Worm (Caenorhabditis elegans) whole organism, late embryonic: ENCODE measurements around the gene ppm-1.H.

Experiments used
- F13H6.1 ChIP-seq: sonication (generic microtip); optimal IDR thresholded peaks from 2 replicates; lab custom pipeline; 2016; ENCODE audit warnings: missing genetic modification characterization, missing compliant biosample characterization
- T23F11.4 ChIP-seq: fragments of 200-800 bp; sonication (Bioruptor generic); optimal IDR thresholded peaks from 2 replicates; lab custom pipeline; 2018; ENCODE audit warnings: mild to moderate bottlenecking, missing genetic modification characterization, missing compliant biosample characterization
- ahr-1 ChIP-seq: sonication (generic microtip); optimal IDR thresholded peaks from 2 replicates; lab custom pipeline; 2016; ENCODE audit warnings: missing genetic modification characterization, missing compliant biosample characterization
- ama-1 ChIP-seq: fragments of 150-350 bp; optimal IDR thresholded peaks from 2 replicates; lab custom pipeline; 2014
- ceh-14 ChIP-seq: sonication (generic microtip); optimal IDR thresholded peaks from 2 replicates; lab custom pipeline; 2016; ENCODE audit warnings: missing genotype, missing genetic modification characterization, missing compliant biosample characterization
- ceh-18 ChIP-seq: sonication (generic microtip); optimal IDR thresholded peaks from 2 replicates; lab custom pipeline; 2016; ENCODE audit warnings: missing genetic modification characterization, missing compliant biosample characterization
- ceh-19 ChIP-seq: fragments of 200-800 bp; sonication (Bioruptor generic); optimal IDR thresholded peaks from 2 replicates; lab custom pipeline; 2018; ENCODE audit warnings: mild to moderate bottlenecking, missing genetic modification characterization, missing compliant biosample characterization
- ceh-24 ChIP-seq: sonication (generic microtip); optimal IDR thresholded peaks from 2 replicates; lab custom pipeline; 2016; ENCODE audit warnings: mild to moderate bottlenecking, missing genetic modification characterization, missing compliant biosample characterization
- ceh-31 ChIP-seq: sonication (generic microtip); optimal IDR thresholded peaks from 2 replicates; lab custom pipeline; 2016; ENCODE audit warnings: missing genetic modification characterization, missing compliant biosample characterization
- ceh-34 ChIP-seq: sonication (generic microtip); optimal IDR thresholded peaks from 2 replicates; lab custom pipeline; 2016; ENCODE audit warnings: mild to moderate bottlenecking, missing genetic modification characterization, missing compliant biosample characterization
- ceh-48 ChIP-seq: sonication (generic microtip); optimal IDR thresholded peaks from 2 replicates; lab custom pipeline; 2016; ENCODE audit warnings: missing genetic modification characterization, inconsistent platforms, missing compliant biosample characterization
- ceh-9 ChIP-seq: sonication (generic microtip); optimal IDR thresholded peaks from 2 replicates; lab custom pipeline; 2016; ENCODE audit warnings: mild to moderate bottlenecking, missing genetic modification characterization, inconsistent platforms, missing compliant biosample characterization
- dmd-4 ChIP-seq: sonication (generic microtip); optimal IDR thresholded peaks from 2 replicates; lab custom pipeline; 2016; ENCODE audit warnings: borderline replicate concordance, missing genetic modification characterization, missing compliant biosample characterization
- dve-1 ChIP-seq: sonication (generic microtip); optimal IDR thresholded peaks from 2 replicates; lab custom pipeline; 2017; ENCODE audit warnings: antibody characterized with exemption, mild to moderate bottlenecking, missing genetic modification characterization, missing compliant biosample characterization
- ets-4 ChIP-seq: sonication (generic microtip); optimal IDR thresholded peaks from 2 replicates; lab custom pipeline; 2016; ENCODE audit warnings: missing genetic modification characterization, missing compliant biosample characterization
- fax-1 ChIP-seq: sonication (generic microtip); optimal IDR thresholded peaks from 2 replicates; lab custom pipeline; 2016; ENCODE audit warnings: missing genotype, missing genetic modification characterization, missing compliant biosample characterization
- fkh-10 ChIP-seq: fragments of 150-350 bp; optimal IDR thresholded peaks from 2 replicates; lab custom pipeline; 2014; ENCODE audit warnings: missing biosample characterization, missing genetic modification reagents, missing genetic modification characterization
- gmeb-2 ChIP-seq: sonication (generic microtip); optimal IDR thresholded peaks from 2 replicates; lab custom pipeline; 2016; ENCODE audit warnings: missing genetic modification characterization, inconsistent platforms, missing compliant biosample characterization
- hlh-13 ChIP-seq: fragments of 200-800 bp; sonication (Bioruptor generic); optimal IDR thresholded peaks from 2 replicates; lab custom pipeline; 2018; ENCODE audit warnings: mild to moderate bottlenecking, missing genetic modification characterization, missing compliant biosample characterization
- hlh-6 ChIP-seq: sonication (generic microtip); optimal IDR thresholded peaks from 2 replicates; lab custom pipeline; 2016; ENCODE audit warnings: missing genotype, missing genetic modification characterization, missing compliant biosample characterization
- lin-11 ChIP-seq: fragments of 200-800 bp; sonication (Bioruptor generic); optimal IDR thresholded peaks from 2 replicates; lab custom pipeline; 2018; ENCODE audit warnings: mild to moderate bottlenecking, missing genetic modification characterization, missing compliant biosample characterization
- madf-2 ChIP-seq: sonication (generic microtip); optimal IDR thresholded peaks from 2 replicates; lab custom pipeline; 2017; ENCODE audit warnings: missing genetic modification characterization, missing compliant biosample characterization
- nfya-1 ChIP-seq: sonication (generic microtip); optimal IDR thresholded peaks from 2 replicates; lab custom pipeline; 2017; ENCODE audit warnings: missing genetic modification characterization, mild to moderate bottlenecking, missing compliant biosample characterization, antibody characterized with exemption, moderate library complexity
- nhr-11 ChIP-seq: fragments of 150-350 bp; optimal IDR thresholded peaks from 2 replicates; lab custom pipeline; 2014; ENCODE audit warnings: missing biosample characterization, missing genetic modification characterization
- npax-4 ChIP-seq: sonication (generic microtip); optimal IDR thresholded peaks from 2 replicates; lab custom pipeline; 2016; ENCODE audit warnings: missing genetic modification characterization, missing compliant biosample characterization
- pat-9 ChIP-seq: fragments of 200-800 bp; sonication (Bioruptor generic); optimal IDR thresholded peaks from 2 replicates; lab custom pipeline; 2018; ENCODE audit warnings: mild to moderate bottlenecking, missing genetic modification characterization, moderate library complexity, missing compliant biosample characterization
- pha-2 ChIP-seq: sonication (generic microtip); optimal IDR thresholded peaks from 2 replicates; lab custom pipeline; 2017; ENCODE audit warnings: mild to moderate bottlenecking, missing genetic modification characterization, missing compliant biosample characterization
- ref-2 ChIP-seq: sonication (generic microtip); optimal IDR thresholded peaks from 2 replicates; lab custom pipeline; 2016; ENCODE audit warnings: missing genetic modification characterization, missing compliant biosample characterization
- sox-2 ChIP-seq: fragments of 200-800 bp; sonication (Bioruptor generic); IDR thresholded peaks from 2 replicates; pipeline ENCODE4 v1.3.6; 2022; ENCODE audit warnings: missing genetic modification reagents, missing genetic modification characterization, missing compliant biosample characterization
- sox-4 ChIP-seq: sonication (generic microtip); optimal IDR thresholded peaks from 2 replicates; lab custom pipeline; 2017; ENCODE audit warnings: mild to moderate bottlenecking, missing genetic modification characterization, inconsistent platforms, missing compliant biosample characterization
- tbx-2 ChIP-seq: sonication (generic microtip); optimal IDR thresholded peaks from 2 replicates; lab custom pipeline; 2016; ENCODE audit warnings: missing genetic modification characterization, missing compliant biosample characterization
- tbx-7 ChIP-seq: sonication (generic microtip); optimal IDR thresholded peaks from 2 replicates; lab custom pipeline; 2016; ENCODE audit warnings: missing genotype, missing genetic modification characterization, missing compliant biosample characterization
- ttx-3 ChIP-seq: sonication (generic microtip); optimal IDR thresholded peaks from 2 replicates; lab custom pipeline; 2016; ENCODE audit warnings: missing genetic modification reagents, missing genetic modification characterization, missing compliant biosample characterization
- unc-3 ChIP-seq, 2 experiments: fragments of 200-800 bp in 1 of 2; sonication (Bioruptor generic) in 1 of 2; sonication (generic microtip) in 1 of 2; conservative IDR thresholded peaks in 1 of 2; optimal IDR thresholded peaks in 1 of 2; 2 replicates each; pipeline versions ENCODE4 v1.3.6 to Lab custom; 2016 to 2022; ENCODE audit warnings: missing compliant biosample characterization in 2 of 2, missing genetic modification characterization in 2 of 2, missing genetic modification reagents in 1 of 2
- unc-42 ChIP-seq: sonication (generic microtip); optimal IDR thresholded peaks from 2 replicates; lab custom pipeline; 2016; ENCODE audit warnings: missing genotype, missing genetic modification characterization, missing compliant biosample characterization
- unc-55 ChIP-seq: sonication (generic microtip); optimal IDR thresholded peaks from 2 replicates; lab custom pipeline; 2017; ENCODE audit warnings: missing biosample characterization, missing genetic modification reagents, missing genetic modification characterization

ppm-1.H gene

DNA sequence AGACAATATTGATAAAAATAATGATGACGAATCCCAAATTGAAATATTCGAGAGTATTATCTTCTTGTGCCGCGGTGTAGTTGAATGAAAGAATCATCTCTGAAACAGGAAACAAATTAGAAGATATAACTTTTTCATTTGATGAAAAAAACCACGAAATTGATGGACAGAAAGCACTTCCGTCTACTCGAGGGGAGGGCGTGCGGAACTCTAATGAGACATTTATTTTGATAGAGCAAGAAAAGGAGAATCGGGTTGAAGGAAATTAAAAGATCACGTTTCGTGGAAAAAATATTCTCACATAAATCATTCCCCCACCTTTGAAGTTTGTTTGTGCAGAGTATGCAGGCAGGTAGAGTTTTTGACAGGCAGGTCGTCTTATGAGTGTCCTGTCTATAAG, 6.8 kb downstream of the ppm-1.H start, which contains the start of gene sre-14:
Gene sre-14, minus strand, starts transcription at position 101 of the 400 bp plus-strand sequence.
- TF ChIP-seq pha-2 (tag; lab: Kevin White, UChicago) (no peak), ceh-18 (tag; lab: Kevin White, UChicago) (no peak), ceh-9 (tag; lab: Kevin White, UChicago) (no peak), fax-1 (tag; lab: Kevin White, UChicago) (no peak), unc-55 (GFP tag; lab: Kevin White, UChicago) (no peak), T23F11.4 (GFP tag; lab: Kevin White, UChicago) (no peak), ahr-1 (no peak), sox-4 (tag; lab: Kevin White, UChicago) (no peak), ceh-48 (tag; lab: Kevin White, UChicago) (no peak), ets-4 (tag; lab: Kevin White, UChicago) (no peak), pat-9 (no peak), ceh-19 (GFP tag; lab: Kevin White, UChicago) (no peak), dve-1 (tag; lab: Kevin White, UChicago) (no peak), madf-2 (tag; lab: Kevin White, UChicago) (no peak), ttx-3 (tag; lab: Kevin White, UChicago) (no peak), sox-2 (GFP tag; lab: Robert Waterston, UW) (no peak), hlh-13 (GFP tag; lab: Kevin White, UChicago) (no peak), ref-2 (tag; lab: Kevin White, UChicago) (no peak)

ce11 chrIV:12259161-12259870, 8.8 kb downstream of the ppm-1.H start, which contains the start of gene Y39C12A.9:
Gene Y39C12A.9 (minus strand): TSS chrIV:12259211.
- TF ChIP-seq ceh-24 (tag; lab: Kevin White, UChicago) (no peak), unc-42 (tag; lab: Kevin White, UChicago) (peak; percentile 8), ceh-9 (tag; lab: Kevin White, UChicago) (no peak), dmd-4 (tag; lab: Kevin White, UChicago) (no peak), ama-1 (lab: Kevin White, UChicago) (no peak), ref-2 (tag; lab: Kevin White, UChicago) (no peak), nhr-11 (tag; lab: Kevin White, UChicago) (no peak), ceh-31 (tag; lab: Kevin White, UChicago) (peak; percentile 8), tbx-2 (tag; lab: Kevin White, UChicago) (peak; percentile 40), ceh-34 (tag; lab: Kevin White, UChicago) (peak; percentile 4)

DNA sequence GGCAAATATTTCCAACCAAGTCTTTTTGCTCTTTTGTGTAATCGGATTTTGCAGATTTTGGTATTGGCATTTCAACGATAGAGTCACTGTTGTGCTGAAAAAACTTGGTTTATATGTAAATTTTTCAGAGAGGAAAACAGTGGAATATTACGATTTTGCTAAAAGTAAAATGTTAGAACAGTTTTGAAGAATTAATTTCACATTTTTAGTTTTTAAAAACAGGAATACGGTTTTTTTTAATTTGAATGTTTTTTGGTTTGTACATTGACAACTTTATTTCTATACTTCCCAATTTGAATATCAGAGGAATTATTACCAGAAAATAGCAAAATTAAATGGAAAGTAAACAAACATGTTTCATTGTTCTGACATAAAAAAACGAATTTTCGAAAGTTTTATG, 15.5 kb downstream of the ppm-1.H start, which contains the start of gene dnj-26:
Gene dnj-26, minus strand, starts transcription at position 101 of the 400 bp plus-strand sequence.
- TF ChIP-seq nfya-1, result no peak
- TF ChIP-seq unc-3 (GFP tag; conservative IDR thresholded peaks at IDR 0.05; lab: Robert Waterston, UW), result no peak
- TF ChIP-seq unc-3 (tag; optimal IDR thresholded peaks at IDR 0.05; lab: Kevin White, UChicago), result no peak
- no peak for TF ChIP-seq gmeb-2 (tag; lab: Kevin White, UChicago)
- no peak for TF ChIP-seq dmd-4 (tag; lab: Kevin White, UChicago)
- no peak for TF ChIP-seq F13H6.1 (tag; lab: Kevin White, UChicago)
- no peak for TF ChIP-seq fkh-10
- no peak for TF ChIP-seq lin-11 (tag; lab: Kevin White, UChicago)
- TF ChIP-seq npax-4 (tag; lab: Kevin White, UChicago), result no peak

ce11 chrIV:12244706-12245105, 23.4 kb downstream of the ppm-1.H start, which contains the start of gene sre-15:
Gene sre-15 (minus strand): TSS chrIV:12244806.
- no peak for TF ChIP-seq tbx-7
- no peak for TF ChIP-seq gmeb-2 (tag; lab: Kevin White, UChicago)
- no peak for TF ChIP-seq ceh-14
- no peak for TF ChIP-seq fax-1 (tag; lab: Kevin White, UChicago)
- no peak for TF ChIP-seq hlh-6 (tag; lab: Kevin White, UChicago)
